Worm (Caenorhabditis elegans): ENCODE data around the gene F56D2.2.

The F56D2.2 gene

ce11 chrIII:5554884-5555500, 32.1 kb upstream of the F56D2.2 start, which contains the start of the genes nmad-1 and hach-1 (continued):
- TF ChIP-seq lsy-2 (tag; optimal IDR thresholded peaks at IDR 0.05): peak in 1 of 2 experiments; percentile 81
- no peak for TF ChIP-seq ztf-7 (tag; optimal IDR thresholded peaks at IDR 0.05)
- TF ChIP-seq dpl-1 (GFP tag; optimal IDR thresholded peaks at IDR 0.05): peak; percentile 76
- peak; percentile 48 for TF ChIP-seq nhr-6 (tag; optimal IDR thresholded peaks at IDR 0.05)
- peak; percentile 36 for TF ChIP-seq fkh-10 (GFP tag; optimal IDR thresholded peaks at IDR 0.05)
- no peak for TF ChIP-seq lin-29 (GFP tag; IDR thresholded peaks at IDR 0.05)
- TF ChIP-seq F37D6.2 (tag; optimal IDR thresholded peaks at IDR 0.05): peak; percentile 26
- peak; percentile 43 for TF ChIP-seq lin-13 (GFP tag; optimal IDR thresholded peaks at IDR 0.05)
- 0 out of 2 replicates have a peak, but pooled peaks have one; percentile 34 for TF ChIP-seq madf-9 (GFP tag; conservative IDR thresholded peaks at IDR 0.05)
- no peak for TF ChIP-seq ztf-11 (tag; optimal IDR thresholded peaks at IDR 0.05)
- peak; percentile 34 for TF ChIP-seq ceh-28 (tag; optimal IDR thresholded peaks at IDR 0.05)
- TF ChIP-seq pqm-1 (tag; optimal IDR thresholded peaks at IDR 0.05): no peak
- no peak for TF ChIP-seq ama-1 (optimal IDR thresholded peaks at IDR 0.05)
- TF ChIP-seq ces-1 (GFP tag; optimal IDR thresholded peaks at IDR 0.05): peak; percentile 82
- no peak for TF ChIP-seq zip-11 (GFP tag; IDR thresholded peaks at IDR 0.05)
- TF ChIP-seq tra-1 (GFP tag; IDR thresholded peaks at IDR 0.05): no peak
- no peak for TF ChIP-seq nhr-25 (tag; optimal IDR thresholded peaks at IDR 0.05; ENCODE audit: borderline replicate concordance, insufficient read depth)
- TF ChIP-seq ctbp-1 (GFP tag; IDR thresholded peaks at IDR 0.05): peak; percentile 58
- TF ChIP-seq jun-1 (tag; optimal IDR thresholded peaks at IDR 0.05): no peak
- TF ChIP-seq ceh-82 (tag; optimal IDR thresholded peaks at IDR 0.05): no peak
- TF ChIP-seq daf-8 (GFP tag; IDR thresholded peaks at IDR 0.05): no peak
- TF ChIP-seq unc-130 (GFP tag; optimal IDR thresholded peaks at IDR 0.05): peak; percentile 53
- TF ChIP-seq pha-4 (GFP tag; IDR thresholded peaks at IDR 0.05): peak; percentile 87
- no peak for TF ChIP-seq pha-4 (tag; optimal IDR thresholded peaks at IDR 0.05)
- peak; percentile 27 for TF ChIP-seq nhr-28 (tag; optimal IDR thresholded peaks at IDR 0.05)
- TF ChIP-seq Y75B8A.6 (GFP tag; IDR thresholded peaks at IDR 0.05): no peak
- peak; percentile 14 for TF ChIP-seq F10B5.3 (tag; optimal IDR thresholded peaks at IDR 0.05)
- no peak for TF ChIP-seq nhr-237 (tag; optimal IDR thresholded peaks at IDR 0.05)
- TF ChIP-seq Y5F2A.4 (GFP tag; optimal IDR thresholded peaks at IDR 0.05): no peak
- TF ChIP-seq dve-1 (tag; optimal IDR thresholded peaks at IDR 0.05; ENCODE audit: insufficient read depth): peak; percentile 79
- TF ChIP-seq spr-1 (tag; optimal IDR thresholded peaks at IDR 0.05): peak; percentile 34
- no peak for TF ChIP-seq unc-62 (GFP tag; optimal IDR thresholded peaks at IDR 0.05 in 1 of 2)
- no peak for TF ChIP-seq unc-62 (tag; optimal IDR thresholded peaks at IDR 0.05)
- 0 out of 2 replicates have a peak, but pooled peaks have one; percentile 48 for TF ChIP-seq daf-19 (GFP tag; conservative IDR thresholded peaks at IDR 0.05)
- TF ChIP-seq php-3 (GFP tag; IDR thresholded peaks at IDR 0.05): 0 out of 2 replicates have a peak, but pooled peaks have one; percentile 46
- TF ChIP-seq spr-3 (GFP tag; optimal IDR thresholded peaks at IDR 0.05): no peak

DNA sequence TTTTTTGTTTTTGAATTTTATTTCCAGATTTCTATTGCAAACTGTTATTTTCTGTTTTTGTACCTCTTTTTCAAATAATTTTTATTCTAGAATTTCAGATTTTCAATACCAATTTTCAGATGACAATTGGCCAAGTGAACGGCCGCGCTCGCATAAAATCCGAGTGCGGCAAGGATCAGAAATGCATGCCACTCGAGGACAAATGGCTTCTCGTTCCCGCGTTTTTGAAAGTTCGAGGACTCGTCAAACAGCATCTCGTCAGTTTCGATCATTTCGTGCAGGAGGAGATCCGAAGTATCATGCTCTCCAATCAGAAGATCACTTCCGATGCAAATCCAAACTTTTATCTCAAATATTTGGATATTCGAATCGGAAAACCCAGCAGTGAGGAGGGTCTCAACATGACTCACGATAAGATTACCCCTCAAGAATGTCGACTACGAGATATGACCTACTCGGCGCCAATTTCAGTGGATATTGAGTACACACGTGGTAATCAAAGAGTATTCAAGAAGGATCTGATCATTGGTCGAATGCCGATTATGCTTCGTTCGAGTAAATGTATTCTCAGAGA, 29.7 kb upstream of the F56D2.2 start, which contains the start of gene rpc-2:
TSS of gene rpc-2 (plus strand) at position 120 of the 574 bp plus-strand sequence.
- TF ChIP-seq ceh-32 (tag; optimal IDR thresholded peaks at IDR 0.05; ENCODE audit: poor library complexity) (no peak), pha-4 (GFP tag; IDR thresholded peaks at IDR 0.05) (peak; percentile 47; the same call in 1 of the 2 replicates), pha-4 (tag; optimal IDR thresholded peaks at IDR 0.05) (no peak), ces-1 (GFP tag; optimal IDR thresholded peaks at IDR 0.05) (no peak), nhr-28 (tag; optimal IDR thresholded peaks at IDR 0.05) (no peak), hlh-30 (tag; optimal IDR thresholded peaks at IDR 0.05; ENCODE audit: insufficient read depth) (no peak), tag-97 (GFP tag; IDR thresholded peaks at IDR 0.05) (no peak), arid-1 (GFP tag; conservative IDR thresholded peaks at IDR 0.05) (peak; percentile 69; the same call in 1 of the 2 replicates), F26F4.8 (GFP tag; conservative IDR thresholded peaks at IDR 0.05) (no peak), F37D6.2 (tag; optimal IDR thresholded peaks at IDR 0.05) (no peak), lin-15B (tag; optimal IDR thresholded peaks at IDR 0.05) (no peak), T20F7.1 (GFP tag; optimal IDR thresholded peaks at IDR 0.05) (no peak), nhr-42 (GFP tag; IDR thresholded peaks at IDR 0.05) (no peak), ceh-20 (GFP tag; IDR thresholded peaks at IDR 0.05) (no peak), unc-130 (GFP tag; optimal IDR thresholded peaks at IDR 0.05) (no peak), ztf-7 (tag; optimal IDR thresholded peaks at IDR 0.05) (no peak), mdl-1 (tag; optimal IDR thresholded peaks at IDR 0.05) (no peak), madf-9 (GFP tag; conservative IDR thresholded peaks at IDR 0.05) (no peak), ceh-44 (GFP tag; IDR thresholded peaks at IDR 0.05) (no peak), dmd-6 (GFP tag; IDR thresholded peaks at IDR 0.05) (no peak), nhr-11 (tag; optimal IDR thresholded peaks at IDR 0.05) (no peak), jun-1 (tag; optimal IDR thresholded peaks at IDR 0.05) (no peak), pqm-1 (tag; optimal IDR thresholded peaks at IDR 0.05) (no peak)

Measured in whole organism, L4 larva.